Worm (Caenorhabditis elegans) whole organism, L1 larva: ENCODE results near the gene F38G1.3.
A peak's percentile ranks its signal among the peaks of the same experiment; 100 is the strongest.

Experiments
- C04F5.9 ChIP-seq: sonication (generic microtip); optimal IDR thresholded peaks from 2 replicates; lab custom pipeline; 2016; ENCODE audit warnings: missing genetic modification characterization, missing compliant biosample characterization
- C34B4.2 ChIP-seq: sonication (generic microtip); optimal IDR thresholded peaks from 2 replicates; lab custom pipeline; 2017; ENCODE audit warnings: mild to moderate bottlenecking, missing genetic modification characterization, missing compliant biosample characterization
- blmp-1 ChIP-seq: fragments of 150-350 bp; optimal IDR thresholded peaks from 2 replicates; lab custom pipeline; 2014; ENCODE audit warnings: missing biosample characterization, missing genetic modification characterization
- ceh-88 ChIP-seq: fragments of 200-800 bp; sonication (Bioruptor generic); IDR thresholded peaks from 2 replicates; pipeline ENCODE4 v1.3.6; 2022; ENCODE audit warnings: missing genetic modification characterization, missing compliant biosample characterization
- dsc-1 ChIP-seq: sonication (generic microtip); optimal IDR thresholded peaks from 2 replicates; lab custom pipeline; 2016; ENCODE audit warnings: mild to moderate bottlenecking, missing genetic modification characterization, missing compliant biosample characterization
- efl-1 ChIP-seq, 4 experiments: fragments of 150-350 bp; optimal IDR thresholded peaks in 3 of 4; peaks in 1 of 4; 1 replicate in 1 of 4; 2 replicates in 3 of 4; lab custom pipeline; 2014; ENCODE audit warnings: missing biosample characterization in 2 of 4, missing genetic modification characterization in 2 of 4, missing genetic modification reagents in 2 of 4
- efl-3 ChIP-seq: fragments of 200-800 bp; sonication (Bioruptor generic); optimal IDR thresholded peaks from 2 replicates; lab custom pipeline; 2018; ENCODE audit warnings: mild to moderate bottlenecking, missing genetic modification characterization, missing compliant biosample characterization
- egl-27 ChIP-seq, 2 experiments: fragments of 150-350 bp in 1 of 2; sonication (generic microtip); optimal IDR thresholded peaks; 3 replicates each; lab custom pipeline; 2017 to 2018; ENCODE audit warnings: missing biosample characterization in 2 of 2, missing genetic modification characterization in 2 of 2, missing genetic modification reagents in 2 of 2
- elt-2 ChIP-seq: sonication (generic microtip); optimal IDR thresholded peaks from 2 replicates; lab custom pipeline; 2016; ENCODE audit warnings: missing genetic modification characterization, mild to moderate bottlenecking, inconsistent platforms, missing compliant biosample characterization, missing genetic modification reagents
- elt-3 ChIP-seq, 6 experiments: fragments of 150-350 bp in 1 of 6; sonication (generic microtip); optimal IDR thresholded peaks; 2 replicates each; lab custom pipeline; 2017 to 2018; ENCODE audit warnings: missing biosample characterization in 6 of 6, missing genetic modification characterization in 6 of 6, inconsistent platforms in 1 of 6
- fkh-4 ChIP-seq: sonication (generic microtip); optimal IDR thresholded peaks from 2 replicates; lab custom pipeline; 2016; ENCODE audit warnings: missing compliant biosample characterization, missing genetic modification characterization, borderline replicate concordance
- fkh-8 ChIP-seq: sonication (generic microtip); optimal IDR thresholded peaks from 2 replicates; lab custom pipeline; 2016; ENCODE audit warnings: mild to moderate bottlenecking, missing genetic modification characterization, missing compliant biosample characterization
- fos-1 ChIP-seq: fragments of 150-350 bp; optimal IDR thresholded peaks from 2 replicates; lab custom pipeline; 2014; ENCODE audit warnings: missing biosample characterization, missing genetic modification characterization
- grh-1 ChIP-seq: fragments of 200-800 bp; sonication (Bioruptor generic); IDR thresholded peaks from 2 replicates; pipeline ENCODE4 v1.3.6; 2022; ENCODE audit warnings: missing genetic modification reagents, missing genetic modification characterization, missing compliant biosample characterization
- hlh-4 ChIP-seq: sonication (generic microtip); optimal IDR thresholded peaks from 2 replicates; lab custom pipeline; 2016; ENCODE audit warnings: mild to moderate bottlenecking, missing genetic modification characterization, missing compliant biosample characterization
- lin-14 ChIP-seq: fragments of 200-800 bp; sonication (Bioruptor generic); optimal IDR thresholded peaks from 2 replicates; lab custom pipeline; 2018; ENCODE audit warnings: mild to moderate bottlenecking, missing genetic modification characterization, moderate library complexity, missing compliant biosample characterization
- lin-15B ChIP-seq: fragments of 150-350 bp; sonication (generic microtip); optimal IDR thresholded peaks from 3 replicates; lab custom pipeline; 2014; ENCODE audit warnings: missing biosample characterization, missing genetic modification characterization
- lin-35 ChIP-seq, 2 experiments: fragments of 150-350 bp; optimal IDR thresholded peaks; 2 replicates each; lab custom pipeline; 2014; ENCODE audit warnings: missing biosample characterization in 2 of 2, missing genetic modification characterization in 2 of 2, missing genetic modification reagents in 2 of 2
- lsy-2 ChIP-seq, 2 experiments: fragments of 150-350 bp; optimal IDR thresholded peaks; 2 replicates each; lab custom pipeline; 2014; ENCODE audit warnings: missing biosample characterization in 2 of 2, missing genetic modification characterization in 2 of 2
- mab-9 ChIP-seq: fragments of 200-800 bp; sonication (Bioruptor generic); IDR thresholded peaks from 2 replicates; pipeline ENCODE4 v1.3.6; 2022; ENCODE audit warnings: missing genetic modification reagents, missing genetic modification characterization, missing compliant biosample characterization
- mef-2 ChIP-seq: fragments of 150-350 bp; optimal IDR thresholded peaks from 2 replicates; lab custom pipeline; 2014; ENCODE audit warnings: missing biosample characterization, missing genetic modification characterization
- mep-1 ChIP-seq: fragments of 150-350 bp; optimal IDR thresholded peaks from 2 replicates; lab custom pipeline; 2014; ENCODE audit warnings: missing biosample characterization, missing genetic modification characterization
- nhr-12 ChIP-seq: sonication (generic microtip); optimal IDR thresholded peaks from 2 replicates; lab custom pipeline; 2017; ENCODE audit warnings: missing biosample characterization, missing genetic modification characterization
- nhr-19 ChIP-seq: fragments of 200-800 bp; sonication (Bioruptor generic); conservative IDR thresholded peaks from 2 replicates; pipeline ENCODE4 v1.3.6; 2022; ENCODE audit warnings: missing genetic modification characterization, missing compliant biosample characterization
- nhr-20 ChIP-seq: sonication (generic microtip); optimal IDR thresholded peaks from 2 replicates; lab custom pipeline; 2016; ENCODE audit warnings: mild to moderate bottlenecking, missing genetic modification characterization, missing compliant biosample characterization
- nhr-76 ChIP-seq: sonication (generic microtip); optimal IDR thresholded peaks from 2 replicates; lab custom pipeline; 2017; ENCODE audit warnings: missing biosample characterization, missing genetic modification characterization
- nhr-85 ChIP-seq: sonication (generic microtip); peaks from one replicate; lab custom pipeline; 2016; ENCODE audit warnings: missing genetic modification characterization, inconsistent platforms, missing compliant biosample characterization
- nhr-90 ChIP-seq: sonication (generic microtip); optimal IDR thresholded peaks from 2 replicates; lab custom pipeline; 2016; ENCODE audit warnings: mild to moderate bottlenecking, missing genetic modification characterization, missing compliant biosample characterization; ENCODE audit not compliant: poor library complexity
- pag-3 ChIP-seq: sonication (generic microtip); optimal IDR thresholded peaks from 2 replicates; lab custom pipeline; 2017; ENCODE audit warnings: missing genetic modification characterization, mild to moderate bottlenecking, missing compliant biosample characterization, antibody characterized with exemption, borderline replicate concordance; ENCODE audit not compliant: insufficient read depth
- pqm-1 ChIP-seq: sonication (generic microtip); optimal IDR thresholded peaks from 3 replicates; lab custom pipeline; 2017; ENCODE audit warnings: missing biosample characterization, missing genetic modification characterization
- rnt-1 ChIP-seq: sonication (generic microtip); optimal IDR thresholded peaks from 2 replicates; lab custom pipeline; 2016; ENCODE audit warnings: mild to moderate bottlenecking, missing genetic modification characterization, moderate library complexity, missing compliant biosample characterization
- skn-1 ChIP-seq: fragments of 150-350 bp; optimal IDR thresholded peaks from 2 replicates; lab custom pipeline; 2014; ENCODE audit warnings: missing biosample characterization, missing genetic modification characterization
- snpc-4 ChIP-seq: fragments of 150-350 bp; optimal IDR thresholded peaks from 2 replicates; lab custom pipeline; 2014; ENCODE audit warnings: missing biosample characterization, missing genetic modification characterization
- snu-23 ChIP-seq: sonication (generic microtip); optimal IDR thresholded peaks from 2 replicates; lab custom pipeline; 2016; ENCODE audit warnings: missing genetic modification characterization, missing compliant biosample characterization
- sox-4 ChIP-seq: sonication (generic microtip); optimal IDR thresholded peaks from 2 replicates; lab custom pipeline; 2016; ENCODE audit warnings: missing genetic modification characterization, missing compliant biosample characterization
- sup-37 ChIP-seq: fragments of 200-800 bp; sonication (Bioruptor generic); optimal IDR thresholded peaks from 2 replicates; lab custom pipeline; 2018; ENCODE audit warnings: mild to moderate bottlenecking, missing genetic modification characterization, missing compliant biosample characterization
- unc-130 ChIP-seq: fragments of 150-350 bp; optimal IDR thresholded peaks from 2 replicates; lab custom pipeline; 2017; ENCODE audit warnings: missing biosample characterization, missing genetic modification characterization, inconsistent platforms
- unc-30 ChIP-seq: sonication (generic microtip); optimal IDR thresholded peaks from 2 replicates; lab custom pipeline; 2017; ENCODE audit warnings: missing biosample characterization, missing genetic modification characterization
- xbp-1 ChIP-seq: sonication (generic microtip); optimal IDR thresholded peaks from 2 replicates; lab custom pipeline; 2016; ENCODE audit warnings: missing genetic modification characterization, missing compliant biosample characterization

F38G1.3 gene

ce11 chrX:504046-504843 is 27.9 kb downstream of the F38G1.3 start:
- TF ChIP-seq elt-3 (tag; optimal IDR thresholded peaks at IDR 0.05; lab: Kevin White, UChicago): peak in 4 of 6 experiments; percentile 60 to 89 (median 87)
- TF ChIP-seq ceh-88: no peak
- TF ChIP-seq lin-14 (GFP tag; lab: Kevin White, UChicago): peak; percentile 40
- no peak for TF ChIP-seq C04F5.9
- no peak for TF ChIP-seq unc-30 (tag; lab: Kevin White, UChicago)
- peak; percentile 73 for TF ChIP-seq nhr-85 (tag; lab: Kevin White, UChicago)
- TF ChIP-seq lsy-2 (tag; optimal IDR thresholded peaks at IDR 0.05; lab: Kevin White, UChicago): peak in 1 of 2 experiments; percentile 68
- TF ChIP-seq rnt-1 (tag; lab: Kevin White, UChicago): peak; percentile 36
- TF ChIP-seq nhr-20 (tag; lab: Kevin White, UChicago): no peak
- peak in 1 of 2 experiments; percentile 25 for TF ChIP-seq lin-35 (GFP tag; optimal IDR thresholded peaks at IDR 0.05; lab: Kevin White, UChicago)
- peak; percentile 17 for TF ChIP-seq pag-3 (tag; lab: Kevin White, UChicago)
- peak; percentile 15 for TF ChIP-seq snu-23
- no peak for TF ChIP-seq efl-1 (optimal IDR thresholded peaks at IDR 0.05; lab: Kevin White, UChicago)
- TF ChIP-seq efl-1 (GFP tag; optimal IDR thresholded peaks at IDR 0.05 in 1 of 2; lab: Kevin White, UChicago): peak in 1 of 2 experiments; percentile 78
- TF ChIP-seq mab-9 (GFP tag; lab: Robert Waterston, UW): no peak
- TF ChIP-seq nhr-90: peak; percentile 11
- peak; percentile 3 for TF ChIP-seq unc-130 (tag; lab: Kevin White, UChicago)
- no peak for TF ChIP-seq hlh-4 (tag; lab: Kevin White, UChicago)
- peak; percentile 83 for TF ChIP-seq blmp-1

ce11 chrX:505014-505413 is 28.7 kb downstream of the F38G1.3 start:
- TF ChIP-seq C34B4.2 (tag; lab: Kevin White, UChicago) (no peak), lsy-2 (tag; optimal IDR thresholded peaks at IDR 0.05; lab: Kevin White, UChicago) (peak in 1 of 2 experiments; percentile 6), blmp-1 (peak; percentile 18), efl-1 (optimal IDR thresholded peaks at IDR 0.05; lab: Kevin White, UChicago) (no peak), efl-1 (GFP tag; optimal IDR thresholded peaks at IDR 0.05 in 1 of 2; lab: Kevin White, UChicago) (peak in 1 of 2 experiments; percentile 28), mep-1 (no peak), elt-3 (tag; optimal IDR thresholded peaks at IDR 0.05; lab: Kevin White, UChicago) (peak in 1 of 6 experiments; percentile 0), mef-2 (tag; lab: Kevin White, UChicago) (no peak)
- TF ChIP-seq, all 84 proteins: peak for 4

- TF ChIP-seq blmp-1: peak; percentile 10
- TF ChIP-seq elt-3 (tag; optimal IDR thresholded peaks at IDR 0.05; lab: Kevin White, UChicago): peak in 1 of 6 experiments; percentile 28
- peak; percentile 48 for TF ChIP-seq nhr-85 (tag; lab: Kevin White, UChicago)
- TF ChIP-seq sox-4: no peak
Observed at ce11 chrX:506848-507247, 30.5 kb downstream of the F38G1.3 start, which contains the start of gene B0310.2. Gene B0310.2 (minus strand): TSS chrX:506948.

ce11 chrX:514023-514422 is 37.7 kb downstream of the F38G1.3 start:
- TF ChIP-seq fkh-8 (peak; percentile 63), snu-23 (no peak), xbp-1 (no peak), skn-1 (tag; lab: Kevin White, UChicago) (no peak), dsc-1 (tag; lab: Kevin White, UChicago) (peak; percentile 32), C34B4.2 (tag; lab: Kevin White, UChicago) (no peak)
- TF ChIP-seq, all 84 proteins: peak for 2

- TF ChIP-seq nhr-76 (tag; lab: Kevin White, UChicago): no peak
- TF ChIP-seq, all 84 proteins: peak for 0
Observed at ce11 chrX:520881-521280, 44.5 kb downstream of the F38G1.3 start, which contains the start of gene B0310.3. Gene B0310.3 (minus strand): TSS chrX:520981.

ce11 chrX:524498-524897 is 48.1 kb downstream of the F38G1.3 start:
- TF ChIP-seq lin-15B (tag; lab: Kevin White, UChicago) (no peak), egl-27 (tag; optimal IDR thresholded peaks at IDR 0.05; lab: Kevin White, UChicago) (no peak), nhr-12 (no peak), efl-3 (GFP tag; lab: Kevin White, UChicago) (no peak), xbp-1 (no peak), pqm-1 (tag; lab: Kevin White, UChicago) (no peak), sup-37 (GFP tag; lab: Kevin White, UChicago) (no peak), blmp-1 (no peak), elt-3 (tag; optimal IDR thresholded peaks at IDR 0.05; lab: Kevin White, UChicago) (no peak), elt-2 (tag; lab: Kevin White, UChicago) (no peak), fkh-4 (tag; lab: Kevin White, UChicago) (no peak), nhr-19 (GFP tag; lab: Robert Waterston, UW) (no peak), hlh-4 (tag; lab: Kevin White, UChicago) (no peak), snpc-4 (tag; lab: Kevin White, UChicago) (no peak), lsy-2 (tag; optimal IDR thresholded peaks at IDR 0.05; lab: Kevin White, UChicago) (no peak), grh-1 (GFP tag; lab: Robert Waterston, UW) (no peak), fos-1 (tag; lab: Kevin White, UChicago) (no peak)
